Fruit fly (Drosophila melanogaster) Kc167 (cell line): ENCODE data around the gene euc.

ENCODE experiments used
- h ChIP-seq: fragments of >200 bp; optimal IDR thresholded peaks from 3 replicates; lab custom pipeline; 2018; ENCODE audit warnings: missing external identifiers
- insv ChIP-seq: fragments of >200 bp; optimal IDR thresholded peaks from 3 replicates; lab custom pipeline; 2018; ENCODE audit warnings: missing external identifiers
- ttk ChIP-seq: sonication (Bioruptor generic); optimal IDR thresholded peaks from 2 replicates; lab custom pipeline; 2017; ENCODE audit warnings: missing external identifiers

dm6 chr3R:19014742-19015422, 36.3 kb upstream of the euc start:
- TF ChIP-seq h (lab: Kevin White, UChicago) (no peak), ttk (lab: Kevin White, UChicago) (no peak), insv (lab: Kevin White, UChicago) (no peak)
